Fruit fly (Drosophila melanogaster): ENCODE measurements around the gene CG11570.

Gene CG11570

dm6 chr3L:11938716-11939115 is 18.9 kb downstream of the CG11570 start, which contains the start of gene CG44837:
TSS of gene CG44837 (minus strand) at chr3L:11938872.
- TF ChIP-seq lola (GFP tag; optimal IDR thresholded peaks at IDR 0.05) (no peak), woc (GFP tag; optimal IDR thresholded peaks at IDR 0.05) (no peak), dsf (GFP tag; optimal IDR thresholded peaks at IDR 0.05; ENCODE audit: borderline replicate concordance) (no peak), br (GFP tag; optimal IDR thresholded peaks at IDR 0.05) (no peak), foxo (GFP tag; optimal IDR thresholded peaks at IDR 0.05) (no peak), tai (GFP tag; optimal IDR thresholded peaks at IDR 0.05) (no peak)

DNA sequence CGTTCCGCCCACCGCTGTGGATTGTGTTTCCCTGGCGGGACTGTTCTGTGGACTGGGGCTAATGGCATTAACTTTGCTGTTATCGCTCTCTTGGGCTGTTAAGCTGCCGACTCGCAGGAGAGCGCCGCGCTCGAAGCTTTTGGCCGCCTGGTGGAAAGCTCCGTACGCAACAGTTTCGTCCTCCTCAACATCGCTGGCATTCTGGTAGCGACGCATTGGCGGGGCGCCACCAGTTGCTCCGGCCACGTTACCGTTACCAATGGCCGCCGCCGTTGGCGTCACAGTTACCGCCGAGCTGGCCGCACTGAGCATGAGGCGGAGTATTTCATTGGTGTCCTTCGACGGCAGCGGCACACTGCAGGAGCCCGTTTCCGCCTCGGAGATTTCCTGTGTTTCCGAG is 20.3 kb downstream of the CG11570 start:
- TF ChIP-seq Abd-B (GFP tag; optimal IDR thresholded peaks at IDR 0.05) = no peak
- TF ChIP-seq rgr (GFP tag; optimal IDR thresholded peaks at IDR 0.05) = no peak
- no peak for TF ChIP-seq foxo (GFP tag; optimal IDR thresholded peaks at IDR 0.05)
- TF ChIP-seq Hr78 (GFP tag; optimal IDR thresholded peaks at IDR 0.05) = no peak
- no peak for TF ChIP-seq brk (GFP tag; optimal IDR thresholded peaks at IDR 0.05)
- TF ChIP-seq br (GFP tag; optimal IDR thresholded peaks at IDR 0.05) = no peak
- TF ChIP-seq pan (optimal IDR thresholded peaks at IDR 0.05) = no peak
- TF ChIP-seq N (GFP tag; optimal IDR thresholded peaks at IDR 0.05) = no peak
- no peak for TF ChIP-seq Dfd (GFP tag; optimal IDR thresholded peaks at IDR 0.05)
- TF ChIP-seq Rel (GFP tag; optimal IDR thresholded peaks at IDR 0.05) = no peak
- no peak for TF ChIP-seq Rel (tag; optimal IDR thresholded peaks at IDR 0.05)
- no peak for TF ChIP-seq GATAd (GFP tag; optimal IDR thresholded peaks at IDR 0.05)
- TF ChIP-seq dmrt93B (GFP tag; optimal IDR thresholded peaks at IDR 0.05) = no peak
- no peak for TF ChIP-seq h (GFP tag; optimal IDR thresholded peaks at IDR 0.05)
- TF ChIP-seq dsf (GFP tag; optimal IDR thresholded peaks at IDR 0.05; ENCODE audit: borderline replicate concordance) = no peak
- no peak for TF ChIP-seq usp (GFP tag; optimal IDR thresholded peaks at IDR 0.05)

DNA sequence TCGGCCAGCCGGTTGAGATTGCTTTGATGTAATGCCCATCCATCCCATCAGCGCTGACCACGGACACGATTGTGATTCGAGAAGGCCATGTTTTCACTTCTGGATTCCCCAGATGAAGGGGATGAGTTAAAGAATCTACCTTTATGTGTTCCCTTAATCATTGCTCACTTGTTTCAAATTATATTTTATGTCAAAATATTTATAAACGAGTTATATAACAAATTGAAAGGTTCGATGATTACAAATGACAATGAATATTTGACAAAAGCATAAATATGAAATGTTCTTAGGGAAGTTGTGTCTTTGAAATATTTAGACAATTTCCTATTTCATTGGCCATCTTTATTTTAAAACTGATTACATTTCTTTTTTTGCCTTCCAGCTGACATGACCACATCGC is 25.9 kb downstream of the CG11570 start:
- TF ChIP-seq br (GFP tag; optimal IDR thresholded peaks at IDR 0.05) (no peak), rgr (GFP tag; optimal IDR thresholded peaks at IDR 0.05) (no peak), dl (GFP tag; optimal IDR thresholded peaks at IDR 0.05; ENCODE audit: insufficient read depth in 1 of 2, partially characterized antibody in 2 of 2) (no peak), Abd-B (GFP tag; optimal IDR thresholded peaks at IDR 0.05) (no peak), Sp1 (GFP tag; optimal IDR thresholded peaks at IDR 0.05) (no peak), pan (optimal IDR thresholded peaks at IDR 0.05) (no peak), lola (GFP tag; optimal IDR thresholded peaks at IDR 0.05) (no peak), Hnf4 (GFP tag; optimal IDR thresholded peaks at IDR 0.05) (no peak), Jra (GFP tag; optimal IDR thresholded peaks at IDR 0.05) (no peak), Rel (GFP tag; optimal IDR thresholded peaks at IDR 0.05) (no peak), Rel (tag; optimal IDR thresholded peaks at IDR 0.05) (no peak), Dif (GFP tag; optimal IDR thresholded peaks at IDR 0.05; ENCODE audit: partially characterized antibody) (no peak), h (GFP tag; optimal IDR thresholded peaks at IDR 0.05) (no peak), ey (GFP tag; optimal IDR thresholded peaks at IDR 0.05) (no peak), brk (GFP tag; optimal IDR thresholded peaks at IDR 0.05) (no peak), usp (GFP tag; optimal IDR thresholded peaks at IDR 0.05) (no peak), HLH106 (tag; optimal IDR thresholded peaks at IDR 0.05) (no peak), Vsx2 (GFP tag; optimal IDR thresholded peaks at IDR 0.05; ENCODE audit: partially characterized antibody) (no peak), GATAd (GFP tag; optimal IDR thresholded peaks at IDR 0.05) (no peak)

DNA sequence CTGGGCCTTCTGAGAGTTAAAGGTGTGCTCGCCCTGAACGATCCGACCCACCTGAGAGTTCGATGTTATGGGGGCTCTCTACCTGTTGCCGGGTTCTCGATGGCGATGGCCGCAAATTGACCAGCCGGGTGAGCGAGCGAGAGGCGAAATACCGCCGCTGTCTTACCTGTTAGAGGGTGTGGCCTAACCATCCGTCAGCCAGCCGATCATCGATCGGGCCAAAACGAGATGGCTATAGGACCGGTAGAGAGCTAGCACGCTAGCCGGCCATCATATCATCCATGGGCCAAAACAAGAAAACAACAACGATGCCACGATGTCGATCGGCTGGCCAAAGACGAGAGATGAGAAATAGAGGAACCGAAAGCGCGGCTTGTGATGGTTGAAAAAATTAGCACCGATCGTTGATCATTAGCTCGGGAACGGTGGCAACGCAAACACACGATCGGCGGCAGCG is 30.3 kb downstream of the CG11570 start, which contains the start of gene byn:
byn (plus strand) TSS at position 407 of the 457 bp plus-strand sequence.
- TF ChIP-seq Rel (GFP tag; optimal IDR thresholded peaks at IDR 0.05) = no peak
- no peak for TF ChIP-seq Rel (tag; optimal IDR thresholded peaks at IDR 0.05)
- TF ChIP-seq Hr83 (GFP tag; optimal IDR thresholded peaks at IDR 0.05; ENCODE audit: poor library complexity, severe bottlenecking) = no peak
- TF ChIP-seq Sp1 (GFP tag; optimal IDR thresholded peaks at IDR 0.05) = no peak
- TF ChIP-seq ey (GFP tag; optimal IDR thresholded peaks at IDR 0.05) = no peak
- no peak for TF ChIP-seq dmrt93B (GFP tag; optimal IDR thresholded peaks at IDR 0.05)
- no peak for TF ChIP-seq foxo (GFP tag; optimal IDR thresholded peaks at IDR 0.05)
- no peak for TF ChIP-seq jim (GFP tag; optimal IDR thresholded peaks at IDR 0.05)
- TF ChIP-seq Vsx2 (GFP tag; optimal IDR thresholded peaks at IDR 0.05; ENCODE audit: partially characterized antibody) = no peak
- TF ChIP-seq psq (GFP tag; optimal IDR thresholded peaks at IDR 0.05) = no peak
- TF ChIP-seq GATAd (GFP tag; optimal IDR thresholded peaks at IDR 0.05) = no peak
- no peak for TF ChIP-seq sage (GFP tag; optimal IDR thresholded peaks at IDR 0.05)
- no peak for TF ChIP-seq tai (GFP tag; optimal IDR thresholded peaks at IDR 0.05)
- no peak for TF ChIP-seq h (GFP tag; optimal IDR thresholded peaks at IDR 0.05)
- no peak for TF ChIP-seq rgr (GFP tag; optimal IDR thresholded peaks at IDR 0.05)
- no peak for TF ChIP-seq sv (GFP tag; optimal IDR thresholded peaks at IDR 0.05)
- TF ChIP-seq woc (GFP tag; optimal IDR thresholded peaks at IDR 0.05) = no peak
